Fruit fly (Drosophila melanogaster) whole organism, embryonic: ENCODE measurements around the gene Nf-YC.

Experiments
- ATbp ChIP-seq: fragments of 200-800 bp; sonication (Bioruptor generic); optimal IDR thresholded peaks from 2 replicates; lab custom pipeline; 2017; ENCODE audit warnings: missing biosample characterization, mild to moderate bottlenecking, missing genetic modification characterization, missing genetic modification reagents
- CG10209 ChIP-seq: fragments of 200-800 bp; sonication (Bioruptor generic); optimal IDR thresholded peaks from 3 replicates; lab custom pipeline; 2017; ENCODE audit warnings: missing biosample characterization, mild to moderate bottlenecking, missing genetic modification characterization, missing genetic modification reagents
- CG10366 ChIP-seq: fragments of 200-800 bp; sonication (Bioruptor generic); IDR thresholded peaks from 2 replicates; pipeline ENCODE4 v1.3.6; 2022; ENCODE audit warnings: missing biosample characterization, missing genetic modification characterization
- CG1233 ChIP-seq: fragments of 200-800 bp; sonication (Bioruptor generic); optimal IDR thresholded peaks from 4 replicates; lab custom pipeline; 2018; ENCODE audit warnings: missing biosample characterization, mild to moderate bottlenecking, missing genetic modification characterization
- CG1602 ChIP-seq: fragments of 200-800 bp; sonication (Bioruptor generic); optimal IDR thresholded peaks from 3 replicates; lab custom pipeline; 2016; ENCODE audit warnings: missing biosample characterization, missing genetic modification characterization
- CG17385 ChIP-seq: fragments of 200-800 bp; sonication (Bioruptor generic); optimal IDR thresholded peaks from 3 replicates; lab custom pipeline; 2018; ENCODE audit warnings: missing biosample characterization, mild to moderate bottlenecking, missing genetic modification characterization
- CG17912 ChIP-seq: fragments of 200-800 bp; sonication (Bioruptor generic); optimal IDR thresholded peaks from 2 replicates; lab custom pipeline; 2018; ENCODE audit warnings: missing biosample characterization, mild to moderate bottlenecking, missing genetic modification characterization
- CG1832 ChIP-seq: fragments of 200-800 bp; sonication (Bioruptor generic); optimal IDR thresholded peaks from 2 replicates; lab custom pipeline; 2017; ENCODE audit warnings: missing biosample characterization, mild to moderate bottlenecking, missing genetic modification characterization, inconsistent platforms
- CG18764 ChIP-seq: fragments of 200-800 bp; sonication (Bioruptor generic); optimal IDR thresholded peaks from 3 replicates; lab custom pipeline; 2016; ENCODE audit warnings: missing biosample characterization, missing genetic modification characterization
- CG30403 ChIP-seq: fragments of 200-800 bp; sonication (Bioruptor generic); optimal IDR thresholded peaks from 3 replicates; lab custom pipeline; 2016; ENCODE audit warnings: missing biosample characterization, missing genetic modification characterization
- CG31441 ChIP-seq: fragments of 200-800 bp; sonication (Bioruptor generic); IDR thresholded peaks from 2 replicates; pipeline ENCODE4 v1.3.6; 2022; ENCODE audit warnings: missing biosample characterization, missing genetic modification characterization
- CG32767 ChIP-seq: fragments of 200-800 bp; sonication (Bioruptor generic); IDR thresholded peaks from 2 replicates; pipeline ENCODE4 v1.3.6; 2022; ENCODE audit warnings: missing biosample characterization, missing genetic modification characterization
- CG4820 ChIP-seq: fragments of 200-800 bp; sonication (Bioruptor generic); optimal IDR thresholded peaks from 3 replicates; lab custom pipeline; 2016; ENCODE audit warnings: missing biosample characterization, missing genetic modification characterization
- CG5180 ChIP-seq: fragments of 200-800 bp; sonication (Bioruptor generic); optimal IDR thresholded peaks from 3 replicates; lab custom pipeline; 2017; ENCODE audit warnings: missing biosample characterization, missing genetic modification characterization, mild to moderate bottlenecking, moderate library complexity, missing genetic modification reagents
- CG5245 ChIP-seq: fragments of 200-800 bp; sonication (Bioruptor generic); optimal IDR thresholded peaks from 3 replicates; lab custom pipeline; 2016; ENCODE audit warnings: missing biosample characterization, missing genetic modification characterization
- CG6813 ChIP-seq: fragments of 200-800 bp; sonication (Bioruptor generic); optimal IDR thresholded peaks from 2 replicates; lab custom pipeline; 2017; ENCODE audit warnings: missing biosample characterization, missing genetic modification characterization, mild to moderate bottlenecking, moderate library complexity, missing genetic modification reagents
- CG7987 ChIP-seq: fragments of 200-800 bp; sonication (Bioruptor generic); optimal IDR thresholded peaks from 2 replicates; lab custom pipeline; 2018; ENCODE audit warnings: missing biosample characterization, mild to moderate bottlenecking, missing genetic modification characterization, moderate library complexity
- CG8281 ChIP-seq: fragments of 200-800 bp; sonication (Bioruptor generic); optimal IDR thresholded peaks from 2 replicates; lab custom pipeline; 2018; ENCODE audit warnings: missing biosample characterization, mild to moderate bottlenecking, missing genetic modification characterization, moderate library complexity
- CG9817 ChIP-seq: fragments of 200-800 bp; sonication (Bioruptor generic); optimal IDR thresholded peaks from 2 replicates; lab custom pipeline; 2018; ENCODE audit warnings: missing biosample characterization, mild to moderate bottlenecking, missing genetic modification characterization, moderate library complexity
- CTCF ChIP-seq: fragments of 200-800 bp; sonication (Bioruptor generic); optimal IDR thresholded peaks from 2 replicates; lab custom pipeline; 2017; ENCODE audit warnings: missing biosample characterization, mild to moderate bottlenecking, missing genetic modification characterization, moderate library complexity
- CoRest ChIP-seq: fragments of 200-800 bp; sonication (Bioruptor generic); optimal IDR thresholded peaks from 3 replicates; lab custom pipeline; 2018; ENCODE audit warnings: missing biosample characterization, mild to moderate bottlenecking, missing genetic modification characterization, moderate library complexity
- Drgx ChIP-seq: fragments of 200-800 bp; sonication (Bioruptor generic); IDR thresholded peaks from 2 replicates; pipeline ENCODE4 v1.3.6; 2022; ENCODE audit warnings: missing biosample characterization, missing genetic modification characterization
- Ets65A ChIP-seq: fragments of 200-800 bp; sonication (Bioruptor generic); peaks from one replicate; lab custom pipeline; 2016; ENCODE audit warnings: missing biosample characterization, missing genetic modification characterization
- HLH4C ChIP-seq: fragments of 200-800 bp; sonication (Bioruptor generic); IDR thresholded peaks from 3 replicates; pipeline ENCODE4 v1.3.6; 2022; ENCODE audit warnings: missing biosample characterization, missing genetic modification characterization; ENCODE audit not compliant: partially characterized antibody
- Hey ChIP-seq: fragments of 200-800 bp; sonication (Bioruptor generic); optimal IDR thresholded peaks from 3 replicates; lab custom pipeline; 2018; ENCODE audit warnings: missing biosample characterization, mild to moderate bottlenecking, missing genetic modification characterization
- Hr51 ChIP-seq, 2 experiments: fragments of 200-800 bp; sonication (Bioruptor generic); optimal IDR thresholded peaks; 2 replicates in 1 of 2; 3 replicates in 1 of 2; lab custom pipeline; 2016 to 2018; ENCODE audit warnings: missing biosample characterization in 2 of 2, missing genetic modification characterization in 2 of 2, mild to moderate bottlenecking in 1 of 2, moderate library complexity in 1 of 2
- Med ChIP-seq: fragments of 200-800 bp; sonication (Bioruptor generic); peaks from one replicate; lab custom pipeline; 2016; ENCODE audit warnings: missing biosample characterization, missing genetic modification characterization, mild to moderate bottlenecking, inconsistent platforms, moderate library complexity
- Optix ChIP-seq: fragments of 200-800 bp; sonication (Bioruptor generic); IDR thresholded peaks from 3 replicates; pipeline ENCODE4 v1.3.6; 2022; ENCODE audit warnings: missing biosample characterization, missing genetic modification characterization
- PHDP ChIP-seq: fragments of 200-800 bp; sonication (Bioruptor generic); optimal IDR thresholded peaks from 3 replicates; lab custom pipeline; 2018; ENCODE audit warnings: missing biosample characterization, mild to moderate bottlenecking, missing genetic modification characterization, moderate library complexity
- al ChIP-seq: fragments of 200-800 bp; sonication (Bioruptor generic); IDR thresholded peaks from 2 replicates; pipeline ENCODE4 v1.3.6; 2022; ENCODE audit warnings: missing biosample characterization, missing genetic modification characterization
- az2 ChIP-seq: fragments of 200-800 bp; sonication (Bioruptor generic); optimal IDR thresholded peaks from 3 replicates; lab custom pipeline; 2016; ENCODE audit warnings: missing biosample characterization, missing genetic modification characterization
- bowl ChIP-seq: fragments of 200-800 bp; sonication (Bioruptor generic); IDR thresholded peaks from 2 replicates; pipeline ENCODE4 v1.3.6; 2022; ENCODE audit warnings: missing biosample characterization, missing genetic modification characterization
- ci ChIP-seq: fragments of 200-800 bp; sonication (Bioruptor generic); IDR thresholded peaks from 3 replicates; pipeline ENCODE4 v1.3.6; 2022; ENCODE audit warnings: missing biosample characterization, missing genetic modification characterization
- cwo ChIP-seq: fragments of 200-800 bp; sonication (Bioruptor generic); optimal IDR thresholded peaks from 3 replicates; lab custom pipeline; 2017; ENCODE audit warnings: missing biosample characterization, missing genetic modification characterization, mild to moderate bottlenecking, moderate library complexity, missing genetic modification reagents
- dysf ChIP-seq: fragments of 200-800 bp; sonication (Bioruptor generic); IDR thresholded peaks from 3 replicates; pipeline ENCODE4 v1.3.6; 2022; ENCODE audit warnings: missing biosample characterization, missing genetic modification characterization
- esg ChIP-seq: fragments of 200-800 bp; sonication (Bioruptor generic); conservative IDR thresholded peaks from 2 replicates; pipeline ENCODE4 v1.3.6; 2022; ENCODE audit warnings: missing biosample characterization, missing genetic modification characterization
- her ChIP-seq: fragments of 200-800 bp; sonication (Bioruptor generic); optimal IDR thresholded peaks from 2 replicates; lab custom pipeline; 2016; ENCODE audit warnings: missing biosample characterization, missing genetic modification characterization
- hkb ChIP-seq, 2 experiments: fragments of 200-800 bp in 1 of 2; fragments of >200 bp in 1 of 2; sonication (Bioruptor generic) in 1 of 2; IDR thresholded peaks in 1 of 2; optimal IDR thresholded peaks in 1 of 2; 2 replicates each; pipeline versions ENCODE4 v1.3.6 to Lab custom; 2017 to 2022; ENCODE audit warnings: missing biosample characterization in 1 of 2, missing genetic modification characterization in 1 of 2
- kah ChIP-seq: fragments of 200-800 bp; sonication (Bioruptor generic); optimal IDR thresholded peaks from 2 replicates; lab custom pipeline; 2018; ENCODE audit warnings: missing biosample characterization, mild to moderate bottlenecking, missing genetic modification characterization
- kay ChIP-seq: fragments of 200-800 bp; sonication (Bioruptor generic); optimal IDR thresholded peaks from 2 replicates; lab custom pipeline; 2016; ENCODE audit warnings: missing biosample characterization, missing genetic modification characterization
- lilli ChIP-seq: fragments of 200-800 bp; sonication (Bioruptor generic); optimal IDR thresholded peaks from 3 replicates; lab custom pipeline; 2016; ENCODE audit warnings: missing biosample characterization, missing genetic modification characterization
- lmd ChIP-seq: fragments of 200-800 bp; sonication (Bioruptor generic); IDR thresholded peaks from 2 replicates; pipeline ENCODE4 v1.3.6; 2022; ENCODE audit warnings: missing biosample characterization, missing genetic modification characterization
- psq ChIP-seq: fragments of 200-800 bp; sonication (Bioruptor generic); optimal IDR thresholded peaks from 2 replicates; lab custom pipeline; 2017; ENCODE audit warnings: missing biosample characterization, missing genetic modification characterization
- row ChIP-seq: fragments of 200-800 bp; sonication (Bioruptor generic); IDR thresholded peaks from 3 replicates; pipeline ENCODE4 v1.3.6; 2022; ENCODE audit warnings: missing biosample characterization, missing genetic modification characterization
- sob ChIP-seq: fragments of 200-800 bp; sonication (Bioruptor generic); IDR thresholded peaks from 2 replicates; pipeline ENCODE4 v1.3.6; 2022; ENCODE audit warnings: missing biosample characterization, missing genetic modification characterization
- stc ChIP-seq: fragments of 200-800 bp; sonication (Bioruptor generic); IDR thresholded peaks from 2 replicates; pipeline ENCODE4 v1.3.6; 2022; ENCODE audit warnings: missing biosample characterization, missing genetic modification characterization
- tgo ChIP-seq: fragments of 200-800 bp; sonication (Bioruptor generic); IDR thresholded peaks from 3 replicates; pipeline ENCODE4 v1.3.6; 2022; ENCODE audit warnings: missing biosample characterization, missing genetic modification characterization
- tio ChIP-seq: fragments of 200-800 bp; sonication (Bioruptor generic); optimal IDR thresholded peaks from 2 replicates; lab custom pipeline; 2017; ENCODE audit warnings: missing biosample characterization, missing genetic modification characterization, inconsistent platforms
- trh ChIP-seq: fragments of 200-800 bp; sonication (Bioruptor generic); optimal IDR thresholded peaks from 2 replicates; lab custom pipeline; 2016; ENCODE audit warnings: missing biosample characterization, missing genetic modification characterization
- ttk ChIP-seq: fragments of 200-800 bp; sonication (Bioruptor generic); IDR thresholded peaks from 2 replicates; pipeline ENCODE4 v2.1.2; 2022; ENCODE audit warnings: missing biosample characterization, missing genetic modification characterization
- twi ChIP-seq: fragments of 200-800 bp; optimal IDR thresholded peaks from 2 replicates; lab custom pipeline; 2019; ENCODE audit warnings: missing biosample characterization, mild to moderate bottlenecking, missing genetic modification characterization, moderate library complexity

Nf-YC gene

DNA sequence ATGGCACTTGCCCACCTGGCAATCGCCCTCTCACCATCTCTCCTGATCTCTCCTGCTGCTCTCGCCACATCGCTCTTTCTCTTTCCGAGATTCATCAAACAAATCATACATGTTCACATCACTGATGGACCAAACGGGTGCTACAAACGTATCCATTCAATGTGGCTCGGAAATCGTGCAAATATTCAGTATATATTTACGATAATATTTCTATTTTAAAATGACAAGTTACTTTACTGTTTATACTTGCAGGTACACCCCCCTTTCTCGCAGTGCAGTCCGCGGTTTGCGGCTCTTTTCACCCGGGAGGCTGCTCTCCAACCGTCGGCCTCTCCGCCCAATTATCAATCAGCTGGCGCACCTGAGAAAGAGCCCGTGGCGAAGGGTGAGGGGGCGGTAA lies 29.2 kb downstream of the Nf-YC start (continued):
- peak; percentile 32 for TF ChIP-seq CG10209 (GFP tag; lab: Kevin White, UChicago)
- no peak for TF ChIP-seq hkb (optimal IDR thresholded peaks at IDR 0.05; lab: Kevin White, UChicago)
- TF ChIP-seq hkb (GFP tag; IDR thresholded peaks at IDR 0.05; lab: Robert Waterston, UW), result peak; percentile 25; the same call in 1 of the 2 replicates
- peak; percentile 53; the same call in 1 of the 2 replicates for TF ChIP-seq CG10366 (GFP tag; lab: Robert Waterston, UW)
- TF ChIP-seq Ets65A (GFP tag; lab: Kevin White, UChicago), result peak; percentile 20
- peak; percentile 25; the same call in 1 of the 2 replicates for TF ChIP-seq esg (GFP tag; lab: Robert Waterston, UW)
- TF ChIP-seq ATbp (GFP tag; lab: Kevin White, UChicago), result no peak
- peak; percentile 9 for TF ChIP-seq az2 (GFP tag; lab: Kevin White, UChicago)
- no peak for TF ChIP-seq twi (tag; lab: Kevin White, UChicago)
- peak; percentile 57; the same call in 1 of the 2 replicates for TF ChIP-seq CG32767 (GFP tag; lab: Robert Waterston, UW)
- TF ChIP-seq ci (GFP tag; lab: Robert Waterston, UW), result peak; percentile 71; the same call in 2 of the 3 replicates
- TF ChIP-seq CG18764, result no peak
- no peak for TF ChIP-seq PHDP (tag; lab: Kevin White, UChicago)
- TF ChIP-seq CG1602 (GFP tag; lab: Kevin White, UChicago), result no peak
- TF ChIP-seq CG17385 (GFP tag; lab: Kevin White, UChicago), result no peak
- TF ChIP-seq sob (GFP tag; lab: Robert Waterston, UW), result no peak; the same call in 1 of the 2 replicates
- no peak for TF ChIP-seq CG17912
- 0 out of 2 replicates have a peak, but pooled peaks have one; percentile 6 for TF ChIP-seq stc (GFP tag; lab: Robert Waterston, UW)
- peak; percentile 30 for TF ChIP-seq CG30403 (GFP tag; lab: Kevin White, UChicago)
- no peak for TF ChIP-seq tio (GFP tag; lab: Kevin White, UChicago)
- no peak for TF ChIP-seq trh (GFP tag; lab: Kevin White, UChicago)
- no peak for TF ChIP-seq CG31441
- 0 out of 3 replicates have a peak, but pooled peaks have one; percentile 32 for TF ChIP-seq tgo (GFP tag; lab: Robert Waterston, UW)
- TF ChIP-seq CG1832 (GFP tag; lab: Kevin White, UChicago), result no peak
- TF ChIP-seq CG1233, result no peak
- TF ChIP-seq kay (GFP tag; lab: Kevin White, UChicago), result no peak
- peak; percentile 87 for TF ChIP-seq Drgx (GFP tag; lab: Robert Waterston, UW)
- TF ChIP-seq HLH4C (GFP tag; lab: Robert Waterston, UW), result 0 out of 3 replicates have a peak, but pooled peaks have one; percentile 19
- TF ChIP-seq ttk, result peak; percentile 38; the same call in 1 of the 2 replicates
- TF ChIP-seq CG6813 (GFP tag; lab: Kevin White, UChicago), result no peak
- TF ChIP-seq CG5245 (GFP tag; lab: Kevin White, UChicago), result no peak
- no peak for TF ChIP-seq kah (GFP tag; lab: Kevin White, UChicago)
- TF ChIP-seq dysf (GFP tag; lab: Robert Waterston, UW), result peak; percentile 56
- TF ChIP-seq cwo (GFP tag; lab: Kevin White, UChicago), result peak; percentile 4
- TF ChIP-seq CG9817 (tag; lab: Kevin White, UChicago), result peak; percentile 4
- TF ChIP-seq CG4820, result no peak
- peak; percentile 19 for TF ChIP-seq CG5180 (GFP tag; lab: Kevin White, UChicago)
- TF ChIP-seq al (GFP tag; lab: Robert Waterston, UW), result no peak
- TF ChIP-seq Med (GFP tag; lab: Kevin White, UChicago), result peak; percentile 65
- no peak for TF ChIP-seq CTCF
- TF ChIP-seq CG8281 (tag; lab: Kevin White, UChicago), result no peak
- peak; percentile 38; the same call in 1 of the 2 replicates for TF ChIP-seq lmd (GFP tag; lab: Robert Waterston, UW)
- TF ChIP-seq Hey (tag; lab: Kevin White, UChicago), result no peak
- no peak for TF ChIP-seq CG7987 (GFP tag; lab: Kevin White, UChicago)
- 0 out of 3 replicates have a peak, but pooled peaks have one; percentile 19 for TF ChIP-seq Optix (GFP tag; lab: Robert Waterston, UW)
- no peak for TF ChIP-seq lilli (GFP tag; lab: Kevin White, UChicago)
- TF ChIP-seq Hr51 (GFP tag; optimal IDR thresholded peaks at IDR 0.05; lab: Kevin White, UChicago), result no peak
- no peak for TF ChIP-seq her (GFP tag; lab: Kevin White, UChicago)
- no peak for TF ChIP-seq bowl (GFP tag; lab: Robert Waterston, UW)
- TF ChIP-seq row (GFP tag; lab: Robert Waterston, UW), result peak; percentile 34; the same call in 1 of the 3 replicates
- no peak for TF ChIP-seq CoRest
- TF ChIP-seq psq (GFP tag; lab: Kevin White, UChicago), result no peak
